Worm (Caenorhabditis elegans) whole organism, L4/young adult: ENCODE results near the gene oig-1.

Experiments
- W03F9.2 ChIP-seq: fragments of 150-350 bp; optimal IDR thresholded peaks from 2 replicates; lab custom pipeline; 2014; ENCODE audit warnings: missing biosample characterization, missing genetic modification characterization
- dao-5 ChIP-seq: sonication (generic microtip); optimal IDR thresholded peaks from 2 replicates; lab custom pipeline; 2016; ENCODE audit warnings: missing genotype, missing genetic modification characterization, moderate library complexity, missing compliant biosample characterization
- him-1 ChIP-seq: sonication (generic microtip); optimal IDR thresholded peaks from 2 replicates; lab custom pipeline; 2016; ENCODE audit warnings: missing genotype, missing genetic modification reagents, missing genetic modification characterization, missing compliant biosample characterization

ce11 chrIII:6525557-6525956, at the start of gene oig-1:
- no peak for TF ChIP-seq dao-5 (tag; lab: Kevin White, UChicago)
- no peak for TF ChIP-seq him-1 (tag; lab: Kevin White, UChicago)
- TF ChIP-seq W03F9.2 (tag; lab: Kevin White, UChicago) = no peak
